Fruit fly (Drosophila melanogaster) whole organism, embryonic: ENCODE measurements around the gene mAChR-C.
A peak's percentile ranks its signal among the peaks of the same experiment; 100 is the strongest.

Experiments
- Bteb2 ChIP-seq: fragments of 200-800 bp; sonication (Bioruptor generic); optimal IDR thresholded peaks from 2 replicates; lab custom pipeline; 2016; ENCODE audit warnings: missing biosample characterization, missing genetic modification characterization
- CG11093 ChIP-seq: fragments of 200-800 bp; sonication (Bioruptor generic); IDR thresholded peaks from 3 replicates; pipeline ENCODE4 v1.3.6; 2022; ENCODE audit warnings: missing biosample characterization, missing genetic modification characterization
- CG11560 ChIP-seq: fragments of 200-800 bp; sonication (Bioruptor generic); IDR thresholded peaks from 3 replicates; pipeline ENCODE4 v1.3.6; 2022; ENCODE audit warnings: missing biosample characterization, missing genetic modification characterization
- CG1233 ChIP-seq: fragments of 200-800 bp; sonication (Bioruptor generic); optimal IDR thresholded peaks from 4 replicates; lab custom pipeline; 2018; ENCODE audit warnings: missing biosample characterization, mild to moderate bottlenecking, missing genetic modification characterization
- CG13894 ChIP-seq: fragments of 200-800 bp; sonication (Bioruptor generic); optimal IDR thresholded peaks from 3 replicates; lab custom pipeline; 2018; ENCODE audit warnings: missing biosample characterization, mild to moderate bottlenecking, missing genetic modification characterization, moderate library complexity
- CG14441 ChIP-seq: fragments of 200-800 bp; sonication (Bioruptor generic); IDR thresholded peaks from 2 replicates; pipeline ENCODE4 v1.3.6; 2022; ENCODE audit warnings: missing biosample characterization, missing genetic modification characterization
- CG16779 ChIP-seq: fragments of 200-800 bp; sonication (Bioruptor generic); IDR thresholded peaks from 2 replicates; pipeline ENCODE4 v1.3.6; 2022; ENCODE audit warnings: missing biosample characterization, missing genetic modification characterization
- CG17385 ChIP-seq: fragments of 200-800 bp; sonication (Bioruptor generic); optimal IDR thresholded peaks from 3 replicates; lab custom pipeline; 2018; ENCODE audit warnings: missing biosample characterization, mild to moderate bottlenecking, missing genetic modification characterization
- CG2129 ChIP-seq: fragments of 200-800 bp; sonication (Bioruptor generic); IDR thresholded peaks from 2 replicates; pipeline ENCODE4 v1.3.6; 2022; ENCODE audit warnings: missing biosample characterization, missing genetic modification characterization; ENCODE audit not compliant: partially characterized antibody
- CG30020 ChIP-seq: fragments of 200-800 bp; optimal IDR thresholded peaks from 2 replicates; lab custom pipeline; 2019; ENCODE audit warnings: missing biosample characterization, mild to moderate bottlenecking, missing genetic modification characterization, moderate library complexity
- CG31388 ChIP-seq: fragments of 200-800 bp; sonication (Bioruptor generic); optimal IDR thresholded peaks from 2 replicates; lab custom pipeline; 2016; ENCODE audit warnings: missing biosample characterization, missing genetic modification characterization
- CG33557 ChIP-seq: fragments of 200-800 bp; sonication (Bioruptor generic); optimal IDR thresholded peaks from 2 replicates; lab custom pipeline; 2019; ENCODE audit warnings: missing biosample characterization, mild to moderate bottlenecking, missing genetic modification characterization, moderate library complexity
- CG34422 ChIP-seq: fragments of 200-800 bp; sonication (Bioruptor generic); IDR thresholded peaks from 3 replicates; pipeline ENCODE4 v1.3.6; 2022; ENCODE audit warnings: missing biosample characterization, missing genetic modification characterization
- CG5953 ChIP-seq: fragments of 200-800 bp; sonication (Bioruptor generic); IDR thresholded peaks from 2 replicates; pipeline ENCODE4 v1.3.6; 2022; ENCODE audit warnings: missing biosample characterization, missing genetic modification characterization
- CG7556 ChIP-seq: fragments of 200-800 bp; sonication (Bioruptor generic); optimal IDR thresholded peaks from 2 replicates; lab custom pipeline; 2017; ENCODE audit warnings: missing biosample characterization, mild to moderate bottlenecking, missing genetic modification characterization
- CG7745 ChIP-seq: fragments of 200-800 bp; sonication (Bioruptor generic); optimal IDR thresholded peaks from 2 replicates; lab custom pipeline; 2018; ENCODE audit warnings: missing biosample characterization, mild to moderate bottlenecking, missing genetic modification characterization, moderate library complexity
- CG9437 ChIP-seq: fragments of 200-800 bp; sonication (Bioruptor generic); optimal IDR thresholded peaks from 2 replicates; lab custom pipeline; 2018; ENCODE audit warnings: missing biosample characterization, mild to moderate bottlenecking, missing genetic modification characterization
- CG9609 ChIP-seq: fragments of 200-800 bp; sonication (Bioruptor generic); optimal IDR thresholded peaks from 3 replicates; lab custom pipeline; 2016; ENCODE audit warnings: missing biosample characterization, missing genetic modification characterization
- CTCF ChIP-seq: fragments of 200-800 bp; sonication (Bioruptor generic); optimal IDR thresholded peaks from 2 replicates; lab custom pipeline; 2017; ENCODE audit warnings: missing biosample characterization, mild to moderate bottlenecking, missing genetic modification characterization, moderate library complexity
- Deaf1 ChIP-seq: fragments of 200-800 bp; optimal IDR thresholded peaks from 3 replicates; lab custom pipeline; 2019; ENCODE audit warnings: missing biosample characterization, mild to moderate bottlenecking, missing genetic modification characterization, moderate library complexity
- Drgx ChIP-seq: fragments of 200-800 bp; sonication (Bioruptor generic); IDR thresholded peaks from 2 replicates; pipeline ENCODE4 v1.3.6; 2022; ENCODE audit warnings: missing biosample characterization, missing genetic modification characterization
- E2f2 ChIP-seq: fragments of 200-800 bp; sonication (Bioruptor generic); IDR thresholded peaks from 2 replicates; pipeline ENCODE4 v1.3.6; 2022; ENCODE audit warnings: missing biosample characterization, missing genetic modification characterization
- Fer1 ChIP-seq: fragments of 200-800 bp; sonication (Bioruptor generic); optimal IDR thresholded peaks from 2 replicates; lab custom pipeline; 2017; ENCODE audit warnings: missing biosample characterization, mild to moderate bottlenecking, missing genetic modification characterization
- GATAe ChIP-seq: fragments of 200-800 bp; sonication (Bioruptor generic); conservative IDR thresholded peaks from 2 replicates; pipeline ENCODE4 v1.3.6; 2022; ENCODE audit warnings: missing biosample characterization, missing genetic modification characterization
- Hr3 ChIP-seq: fragments of 200-800 bp; sonication (Bioruptor generic); optimal IDR thresholded peaks from 3 replicates; lab custom pipeline; 2016; ENCODE audit warnings: missing biosample characterization, missing genetic modification characterization
- Max ChIP-seq: fragments of 200-800 bp; sonication (Bioruptor generic); optimal IDR thresholded peaks from 2 replicates; lab custom pipeline; 2016; ENCODE audit warnings: missing biosample characterization, mild to moderate bottlenecking, missing genetic modification characterization
- Nf-YA ChIP-seq: fragments of 200-800 bp; sonication (Bioruptor generic); IDR thresholded peaks from 2 replicates; pipeline ENCODE4 v1.3.6; 2022; ENCODE audit warnings: missing biosample characterization, missing genetic modification characterization
- Nf-YC ChIP-seq: fragments of 200-800 bp; optimal IDR thresholded peaks from 3 replicates; lab custom pipeline; 2019; ENCODE audit warnings: missing biosample characterization, mild to moderate bottlenecking, missing genetic modification characterization, moderate library complexity
- Poxn ChIP-seq: fragments of 200-800 bp; sonication (Bioruptor generic); IDR thresholded peaks from 2 replicates; pipeline ENCODE4 v1.3.6; 2022; ENCODE audit warnings: missing biosample characterization, missing genetic modification characterization
- Scr ChIP-seq: fragments of 200-800 bp; sonication (Bioruptor generic); IDR thresholded peaks from 2 replicates; pipeline ENCODE4 v1.3.6; 2022; ENCODE audit warnings: missing biosample characterization, missing genetic modification characterization; ENCODE audit not compliant: partially characterized antibody
- ab ChIP-seq: fragments of 200-800 bp; sonication (Bioruptor generic); optimal IDR thresholded peaks from 2 replicates; lab custom pipeline; 2016; ENCODE audit warnings: missing biosample characterization, missing genetic modification characterization
- ase ChIP-seq: fragments of 200-800 bp; sonication (Bioruptor generic); IDR thresholded peaks from 3 replicates; pipeline ENCODE4 v1.3.6; 2022; ENCODE audit warnings: missing biosample characterization, missing genetic modification characterization
- az2 ChIP-seq: fragments of 200-800 bp; sonication (Bioruptor generic); optimal IDR thresholded peaks from 3 replicates; lab custom pipeline; 2016; ENCODE audit warnings: missing biosample characterization, missing genetic modification characterization
- bcd ChIP-seq: fragments of 200-800 bp; sonication (Bioruptor generic); optimal IDR thresholded peaks from 2 replicates; lab custom pipeline; 2017; ENCODE audit warnings: missing biosample characterization, mild to moderate bottlenecking, missing genetic modification characterization
- bowl ChIP-seq: fragments of 200-800 bp; sonication (Bioruptor generic); IDR thresholded peaks from 2 replicates; pipeline ENCODE4 v1.3.6; 2022; ENCODE audit warnings: missing biosample characterization, missing genetic modification characterization
- bsh ChIP-seq, 2 experiments: fragments of 200-800 bp; sonication (Bioruptor generic); optimal IDR thresholded peaks; 2 replicates each; lab custom pipeline; 2017 to 2018; ENCODE audit warnings: mild to moderate bottlenecking in 2 of 2, missing biosample characterization in 2 of 2, missing genetic modification characterization in 2 of 2, moderate library complexity in 1 of 2
- dmrt11E ChIP-seq: fragments of 200-800 bp; sonication (Bioruptor generic); optimal IDR thresholded peaks from 3 replicates; lab custom pipeline; 2018; ENCODE audit warnings: missing biosample characterization, mild to moderate bottlenecking, missing genetic modification characterization, moderate library complexity
- ems ChIP-seq: fragments of 200-800 bp; sonication (Bioruptor generic); optimal IDR thresholded peaks from 3 replicates; lab custom pipeline; 2016; ENCODE audit warnings: missing biosample characterization, missing genetic modification characterization
- en ChIP-seq: fragments of 200-800 bp; sonication (Bioruptor generic); optimal IDR thresholded peaks from 2 replicates; lab custom pipeline; 2016; ENCODE audit warnings: missing biosample characterization, missing genetic modification characterization
- esg ChIP-seq: fragments of 200-800 bp; sonication (Bioruptor generic); conservative IDR thresholded peaks from 2 replicates; pipeline ENCODE4 v1.3.6; 2022; ENCODE audit warnings: missing biosample characterization, missing genetic modification characterization
- exex ChIP-seq: fragments of 200-800 bp; sonication (Bioruptor generic); optimal IDR thresholded peaks from 4 replicates; lab custom pipeline; 2018; ENCODE audit warnings: missing biosample characterization, mild to moderate bottlenecking, missing genetic modification characterization, moderate library complexity
- grau ChIP-seq: fragments of 200-800 bp; optimal IDR thresholded peaks from 3 replicates; lab custom pipeline; 2019; ENCODE audit warnings: missing biosample characterization, mild to moderate bottlenecking, missing genetic modification characterization, moderate library complexity
- kni ChIP-seq: fragments of 200-800 bp; sonication (Bioruptor generic); optimal IDR thresholded peaks from 3 replicates; lab custom pipeline; 2017; ENCODE audit warnings: mild to moderate bottlenecking, missing biosample characterization, missing genetic modification reagents, missing genetic modification characterization
- lmd ChIP-seq: fragments of 200-800 bp; sonication (Bioruptor generic); IDR thresholded peaks from 2 replicates; pipeline ENCODE4 v1.3.6; 2022; ENCODE audit warnings: missing biosample characterization, missing genetic modification characterization
- lov ChIP-seq, 2 experiments: fragments of 200-800 bp in 1 of 2; fragments of >200 bp in 1 of 2; sonication (Bioruptor generic) in 1 of 2; IDR thresholded peaks in 1 of 2; optimal IDR thresholded peaks in 1 of 2; 2 replicates in 1 of 2; 3 replicates in 1 of 2; pipeline versions ENCODE4 v1.3.6 to Lab custom; 2017 to 2022; ENCODE audit warnings: missing biosample characterization in 1 of 2, missing genetic modification characterization in 1 of 2
- run ChIP-seq: fragments of 200-800 bp; sonication (Bioruptor generic); optimal IDR thresholded peaks from 3 replicates; lab custom pipeline; 2018; ENCODE audit warnings: missing biosample characterization, mild to moderate bottlenecking, missing genetic modification characterization
- seq ChIP-seq: fragments of 200-800 bp; sonication (Bioruptor generic); IDR thresholded peaks from 2 replicates; pipeline ENCODE4 v1.3.6; 2022; ENCODE audit warnings: missing biosample characterization, missing genetic modification characterization
- slou ChIP-seq: fragments of 200-800 bp; sonication (Bioruptor generic); optimal IDR thresholded peaks from 3 replicates; lab custom pipeline; 2016; ENCODE audit warnings: missing biosample characterization, missing genetic modification characterization
- wdn ChIP-seq: fragments of 200-800 bp; sonication (Bioruptor generic); IDR thresholded peaks from 2 replicates; pipeline ENCODE4 v1.3.6; 2022; ENCODE audit warnings: missing biosample characterization, missing genetic modification characterization
- zfh1 ChIP-seq: fragments of 200-800 bp; sonication (Bioruptor generic); IDR thresholded peaks from 3 replicates; pipeline ENCODE4 v1.3.6; 2022; ENCODE audit warnings: missing biosample characterization, missing genetic modification characterization

Gene mAChR-C

dm6 chrX:6856332-6856995 lies 24.0 kb upstream of the mAChR-C start (continued):
- TF ChIP-seq dmrt11E (tag; lab: Kevin White, UChicago) (peak; percentile 34), slou (GFP tag; lab: Kevin White, UChicago) (no peak), CG31388 (GFP tag; lab: Kevin White, UChicago) (no peak), CG17385 (GFP tag; lab: Kevin White, UChicago) (peak; percentile 76), bowl (GFP tag; lab: Robert Waterston, UW) (peak; percentile 12; the same call in 1 of the 2 replicates), GATAe (GFP tag; lab: Robert Waterston, UW) (peak; percentile 19; the same call in 1 of the 2 replicates), Scr (GFP tag; lab: Robert Waterston, UW) (no peak), bsh (GFP tag; optimal IDR thresholded peaks at IDR 0.05; lab: Kevin White, UChicago) (peak in 1 of 2 experiments; percentile 78), CG13894 (tag; lab: Kevin White, UChicago) (peak; percentile 6), exex (tag; lab: Kevin White, UChicago) (peak; percentile 11), ase (GFP tag; lab: Robert Waterston, UW) (peak; percentile 70), bcd (GFP tag; lab: Kevin White, UChicago) (peak; percentile 77), ems (no peak), CG7745 (no peak), CG1233 (peak; percentile 77), run (peak; percentile 50), lmd (GFP tag; lab: Robert Waterston, UW) (peak; percentile 81), CG33557 (GFP tag; lab: Kevin White, UChicago) (no peak), Nf-YA (GFP tag; lab: Robert Waterston, UW) (peak; percentile 60), az2 (GFP tag; lab: Kevin White, UChicago) (peak; percentile 48), Drgx (GFP tag; lab: Robert Waterston, UW) (peak; percentile 70), CG9609 (GFP tag; lab: Kevin White, UChicago) (no peak), ab (GFP tag; lab: Kevin White, UChicago) (no peak), CG2129 (no peak), seq (GFP tag; lab: Robert Waterston, UW) (peak; percentile 75), esg (GFP tag; lab: Robert Waterston, UW) (peak; percentile 70), CTCF (GFP tag; lab: Kevin White, UChicago) (no peak), CG7556 (GFP tag; lab: Kevin White, UChicago) (peak; percentile 63), CG11093 (GFP tag; lab: Robert Waterston, UW) (peak; percentile 60; the same call in 2 of the 3 replicates), Poxn (GFP tag; lab: Robert Waterston, UW) (peak; percentile 35; the same call in 1 of the 2 replicates), CG16779 (GFP tag; lab: Robert Waterston, UW) (no peak), CG34422 (GFP tag; lab: Robert Waterston, UW) (peak; percentile 82), zfh1 (GFP tag; lab: Robert Waterston, UW) (peak; percentile 78), Nf-YC (tag; lab: Kevin White, UChicago) (peak; percentile 46), Hr3 (peak; percentile 51), lov (optimal IDR thresholded peaks at IDR 0.05; lab: Kevin White, UChicago) (no peak), lov (GFP tag; IDR thresholded peaks at IDR 0.05; lab: Robert Waterston, UW) (peak; percentile 62; the same call in 1 of the 3 replicates), CG30020 (tag; lab: Kevin White, UChicago) (peak; percentile 4), Deaf1 (peak; percentile 38), kni (GFP tag; lab: Kevin White, UChicago) (no peak), wdn (GFP tag; lab: Robert Waterston, UW) (peak; percentile 70), Bteb2 (GFP tag; lab: Kevin White, UChicago) (no peak), CG14441 (GFP tag; lab: Robert Waterston, UW) (peak; percentile 75), E2f2 (peak; percentile 49; the same call in 1 of the 2 replicates), CG5953 (peak; percentile 59), CG11560 (0 out of 3 replicates have a peak, but pooled peaks have one; percentile 7), en (no peak), Max (GFP tag; lab: Kevin White, UChicago) (peak; percentile 11), CG9437 (peak; percentile 64), grau (tag; lab: Kevin White, UChicago) (peak; percentile 79), Fer1 (GFP tag; lab: Kevin White, UChicago) (peak; percentile 41)
